Worm (Caenorhabditis elegans) whole organism, young adult: ENCODE results near the gene jamp-1.

Experiments
- B0336.3 ChIP-seq: fragments of 200-800 bp; sonication (Bioruptor generic); IDR thresholded peaks from 2 replicates; pipeline ENCODE4 v1.3.6; 2022; ENCODE audit warnings: missing genetic modification characterization, missing compliant biosample characterization
- F10E7.11 ChIP-seq: sonication (generic microtip); optimal IDR thresholded peaks from 2 replicates; lab custom pipeline; 2017; ENCODE audit warnings: mild to moderate bottlenecking, missing genetic modification characterization, moderate library complexity, missing compliant biosample characterization
- F49E8.2 ChIP-seq: sonication (generic microtip); optimal IDR thresholded peaks from 3 replicates; lab custom pipeline; 2017; ENCODE audit warnings: missing genetic modification characterization, mild to moderate bottlenecking, missing compliant biosample characterization, antibody characterized with exemption, moderate library complexity; ENCODE audit not compliant: insufficient read depth
- Y53G8AR.9 ChIP-seq: fragments of 200-800 bp; sonication (Bioruptor generic); conservative IDR thresholded peaks from 2 replicates; pipeline ENCODE4 v1.3.6; 2022; ENCODE audit warnings: missing genetic modification reagents, missing genetic modification characterization, missing compliant biosample characterization
- Y67H2A.10 ChIP-seq: fragments of 200-800 bp; sonication (Bioruptor generic); conservative IDR thresholded peaks from 2 replicates; pipeline ENCODE4 v1.3.6; 2022; ENCODE audit warnings: missing genetic modification reagents, missing genetic modification characterization, missing compliant biosample characterization
- Y79H2A.3 ChIP-seq: fragments of 200-800 bp; sonication (Bioruptor generic); conservative IDR thresholded peaks from 2 replicates; pipeline ENCODE4 v1.3.6; 2022; ENCODE audit warnings: missing genetic modification reagents, missing genetic modification characterization, missing compliant biosample characterization
- ama-1 ChIP-seq, 3 experiments: fragments of 150-350 bp in 1 of 3; sonication (generic microtip) in 2 of 3; optimal IDR thresholded peaks; 2 replicates each; lab custom pipeline; 2014 to 2018; ENCODE audit warnings: missing biosample characterization in 2 of 3, missing genetic modification characterization in 2 of 3, missing genetic modification reagents in 2 of 3
- aptf-3 ChIP-seq: fragments of 200-800 bp; sonication (Bioruptor generic); IDR thresholded peaks from 2 replicates; pipeline ENCODE4 v1.3.6; 2022; ENCODE audit warnings: missing genetic modification characterization, missing compliant biosample characterization
- cebp-1 ChIP-seq, 2 experiments: fragments of 200-800 bp in 1 of 2; sonication (Bioruptor generic) in 1 of 2; sonication (generic microtip) in 1 of 2; IDR thresholded peaks in 1 of 2; optimal IDR thresholded peaks in 1 of 2; 2 replicates each; pipeline versions ENCODE4 v1.3.6 to Lab custom; 2017 to 2022; ENCODE audit warnings: missing compliant biosample characterization in 2 of 2, missing genetic modification characterization in 2 of 2, mild to moderate bottlenecking in 1 of 2, missing genetic modification reagents in 1 of 2, moderate library complexity in 1 of 2
- ceh-100 ChIP-seq: fragments of 200-800 bp; sonication (Bioruptor generic); IDR thresholded peaks from 2 replicates; pipeline ENCODE4 v1.3.6; 2022; ENCODE audit warnings: missing genetic modification reagents, missing genetic modification characterization, missing compliant biosample characterization
- dpff-1 ChIP-seq: sonication (generic microtip); optimal IDR thresholded peaks from 2 replicates; lab custom pipeline; 2017; ENCODE audit warnings: mild to moderate bottlenecking, missing genetic modification characterization, missing compliant biosample characterization
- dpl-1 ChIP-seq: fragments of 150-350 bp; optimal IDR thresholded peaks from 2 replicates; lab custom pipeline; 2014; ENCODE audit warnings: missing biosample characterization, missing genetic modification reagents, missing genetic modification characterization
- ekl-4 ChIP-seq: fragments of 200-800 bp; sonication (Bioruptor generic); IDR thresholded peaks from 2 replicates; pipeline ENCODE4 v1.3.6; 2022; ENCODE audit warnings: missing genetic modification reagents, missing genetic modification characterization, missing compliant biosample characterization
- him-1 ChIP-seq: sonication (generic microtip); optimal IDR thresholded peaks from 2 replicates; lab custom pipeline; 2016; ENCODE audit warnings: missing genotype, missing genetic modification reagents, missing genetic modification characterization, missing compliant biosample characterization
- hrde-1 ChIP-seq: sonication (generic microtip); optimal IDR thresholded peaks from 2 replicates; lab custom pipeline; 2016; ENCODE audit warnings: missing genetic modification characterization, mild to moderate bottlenecking, missing compliant biosample characterization, moderate library complexity, missing genotype, missing genetic modification reagents, borderline replicate concordance
- hsf-1 ChIP-seq: fragments of 200-800 bp; sonication (Bioruptor generic); IDR thresholded peaks from 2 replicates; pipeline ENCODE4 v1.3.6; 2022; ENCODE audit warnings: missing genetic modification reagents, missing genetic modification characterization, missing compliant biosample characterization
- lag-1 ChIP-seq: fragments of 200-800 bp; sonication (Bioruptor generic); IDR thresholded peaks from 2 replicates; pipeline ENCODE4 v1.3.6; 2022; ENCODE audit warnings: missing genetic modification reagents, missing genetic modification characterization, missing compliant biosample characterization
- let-526 ChIP-seq: fragments of 200-800 bp; sonication (Bioruptor generic); IDR thresholded peaks from 2 replicates; pipeline ENCODE4 v1.3.6; 2022; ENCODE audit warnings: missing genetic modification reagents, missing genetic modification characterization, missing compliant biosample characterization
- lin-35 ChIP-seq, 3 experiments: fragments of 150-350 bp in 2 of 3; sonication (generic microtip) in 1 of 3; optimal IDR thresholded peaks; 2 replicates each; lab custom pipeline; 2014 to 2018; ENCODE audit warnings: missing biosample characterization in 3 of 3, missing genetic modification characterization in 3 of 3, missing genetic modification reagents in 3 of 3
- lin-54 ChIP-seq: fragments of 200-800 bp; sonication (Bioruptor generic); optimal IDR thresholded peaks from 2 replicates; lab custom pipeline; 2018; ENCODE audit warnings: mild to moderate bottlenecking, missing genetic modification characterization, missing compliant biosample characterization
- lir-1 ChIP-seq: fragments of 200-800 bp; sonication (Bioruptor generic); conservative IDR thresholded peaks from 2 replicates; pipeline ENCODE4 v1.3.6; 2022; ENCODE audit warnings: missing genetic modification reagents, missing genetic modification characterization, missing compliant biosample characterization
- lsy-27 ChIP-seq: sonication (generic microtip); optimal IDR thresholded peaks from 2 replicates; lab custom pipeline; 2017; ENCODE audit warnings: missing genetic modification characterization, mild to moderate bottlenecking, missing compliant biosample characterization, antibody characterized with exemption, missing genotype, borderline replicate concordance; ENCODE audit not compliant: insufficient read depth
- madf-10 ChIP-seq: sonication (generic microtip); optimal IDR thresholded peaks from 2 replicates; lab custom pipeline; 2016; ENCODE audit warnings: mild to moderate bottlenecking, missing genetic modification characterization, missing compliant biosample characterization
- madf-6 ChIP-seq: fragments of 200-800 bp; sonication (Bioruptor generic); IDR thresholded peaks from 2 replicates; pipeline ENCODE4 v1.3.6; 2022; ENCODE audit warnings: missing genetic modification reagents, missing genetic modification characterization, missing compliant biosample characterization
- mcd-1 ChIP-seq: fragments of 200-800 bp; sonication (Bioruptor generic); IDR thresholded peaks from 2 replicates; pipeline ENCODE4 v1.3.6; 2022; ENCODE audit warnings: missing genetic modification reagents, missing genetic modification characterization, missing compliant biosample characterization
- mel-28 ChIP-seq: sonication (generic microtip); optimal IDR thresholded peaks from 2 replicates; lab custom pipeline; 2016; ENCODE audit warnings: borderline replicate concordance, mild to moderate bottlenecking, missing genetic modification characterization, missing compliant biosample characterization
- mes-4 ChIP-seq: sonication (generic microtip); optimal IDR thresholded peaks from 2 replicates; lab custom pipeline; 2016; ENCODE audit warnings: missing genotype, missing genetic modification characterization, missing compliant biosample characterization
- pbrm-1 ChIP-seq: fragments of 200-800 bp; sonication (Bioruptor generic); IDR thresholded peaks from 2 replicates; pipeline ENCODE4 v1.3.6; 2022; ENCODE audit warnings: missing genetic modification reagents, missing genetic modification characterization, missing compliant biosample characterization
- pha-4 ChIP-seq: fragments of 150-350 bp; sonication (generic microtip); optimal IDR thresholded peaks from 2 replicates; lab custom pipeline; 2014; ENCODE audit warnings: missing biosample characterization, missing genetic modification reagents, missing genetic modification characterization
- repo-1 ChIP-seq: sonication (generic microtip); optimal IDR thresholded peaks from 2 replicates; lab custom pipeline; 2017; ENCODE audit warnings: mild to moderate bottlenecking, missing genetic modification characterization, missing compliant biosample characterization
- snpc-1.1 ChIP-seq: sonication (generic microtip); optimal IDR thresholded peaks from 2 replicates; lab custom pipeline; 2017; ENCODE audit warnings: missing genetic modification characterization, mild to moderate bottlenecking, missing compliant biosample characterization, antibody characterized with exemption, moderate library complexity, missing genotype, missing genetic modification reagents; ENCODE audit not compliant: insufficient read depth
- snpc-3.4 ChIP-seq: sonication (generic microtip); optimal IDR thresholded peaks from 2 replicates; lab custom pipeline; 2017; ENCODE audit warnings: missing genetic modification characterization, mild to moderate bottlenecking, missing compliant biosample characterization, antibody characterized with exemption, moderate library complexity, missing genotype, missing genetic modification reagents
- tbx-9 ChIP-seq: sonication (generic microtip); optimal IDR thresholded peaks from 2 replicates; lab custom pipeline; 2016; ENCODE audit warnings: borderline replicate concordance, missing genetic modification characterization, inconsistent platforms, missing compliant biosample characterization
- unc-62 ChIP-seq: fragments of 150-350 bp; optimal IDR thresholded peaks from 2 replicates; lab custom pipeline; 2014; ENCODE audit warnings: missing biosample characterization, missing genetic modification reagents, missing genetic modification characterization
- ztf-18 ChIP-seq: sonication (generic microtip); optimal IDR thresholded peaks from 2 replicates; lab custom pipeline; 2016; ENCODE audit warnings: missing genotype, mild to moderate bottlenecking, missing genetic modification characterization, missing compliant biosample characterization
- ztf-25 ChIP-seq: fragments of 200-800 bp; sonication (Bioruptor generic); IDR thresholded peaks from 2 replicates; pipeline ENCODE4 v1.3.6; 2022; ENCODE audit warnings: missing genetic modification reagents, missing genetic modification characterization, missing compliant biosample characterization
- ztf-28 ChIP-seq: fragments of 200-800 bp; sonication (Bioruptor generic); IDR thresholded peaks from 2 replicates; pipeline ENCODE4 v1.3.6; 2022; ENCODE audit warnings: missing genetic modification reagents, missing genetic modification characterization, missing compliant biosample characterization

Gene jamp-1

DNA sequence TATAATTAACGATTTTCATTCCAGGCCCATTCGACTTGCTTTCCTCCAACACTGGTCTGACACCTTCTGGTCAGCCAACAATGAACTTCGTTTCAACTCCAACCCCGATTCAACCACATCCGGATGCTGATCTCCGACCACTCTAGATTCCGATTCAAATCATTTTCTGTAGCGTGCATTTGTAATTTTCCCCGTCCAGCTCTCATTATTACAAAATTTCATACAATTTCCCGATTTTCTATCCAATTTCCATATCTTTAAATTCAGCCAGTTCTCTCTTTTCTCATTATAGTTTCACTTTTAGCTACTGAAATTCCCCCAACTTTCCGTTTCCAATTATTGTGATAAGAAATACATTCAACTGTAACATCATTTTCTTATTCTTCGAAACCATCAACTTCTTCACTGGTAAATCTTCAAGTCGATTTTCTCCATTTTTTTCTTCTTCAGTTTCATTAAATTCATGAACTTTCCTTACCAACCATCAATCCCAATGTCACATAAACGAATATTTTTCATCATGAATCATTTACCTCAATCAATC is 35.4 kb downstream of the jamp-1 start:
- TF ChIP-seq Y53G8AR.9 (GFP tag; lab: Robert Waterston, UW): peak; percentile 32; the same call in 1 of the 2 replicates
- TF ChIP-seq snpc-3.4: peak; percentile 52
- peak; percentile 67 for TF ChIP-seq madf-6 (GFP tag; lab: Robert Waterston, UW)
- peak; percentile 30 for TF ChIP-seq hrde-1 (tag; lab: Kevin White, UChicago)
- TF ChIP-seq F10E7.11: peak; percentile 63
- no peak for TF ChIP-seq let-526 (GFP tag; lab: Robert Waterston, UW)
- TF ChIP-seq ama-1 (optimal IDR thresholded peaks at IDR 0.05; lab: Kevin White, UChicago): no peak
- peak in 1 of 2 experiments; percentile 44 for TF ChIP-seq ama-1 (GFP tag; optimal IDR thresholded peaks at IDR 0.05; lab: Kevin White, UChicago)
- peak; percentile 14 for TF ChIP-seq repo-1 (tag; lab: Kevin White, UChicago)
- TF ChIP-seq mes-4 (tag; lab: Kevin White, UChicago): no peak
- 0 out of 2 replicates have a peak, but pooled peaks have one; percentile 11 for TF ChIP-seq Y79H2A.3 (GFP tag; lab: Robert Waterston, UW)
- peak; percentile 2 for TF ChIP-seq tbx-9 (tag; lab: Kevin White, UChicago)
- no peak for TF ChIP-seq madf-10 (tag; lab: Kevin White, UChicago)
- peak; percentile 22 for TF ChIP-seq lin-54
- peak in 1 of 3 experiments; percentile 2 for TF ChIP-seq lin-35 (GFP tag; optimal IDR thresholded peaks at IDR 0.05; lab: Kevin White, UChicago)
- peak; percentile 68 for TF ChIP-seq B0336.3 (GFP tag; lab: Robert Waterston, UW)
- TF ChIP-seq pbrm-1 (GFP tag; lab: Robert Waterston, UW): peak; percentile 40; the same call in 1 of the 2 replicates
- peak; percentile 60; the same call in 1 of the 2 replicates for TF ChIP-seq hsf-1 (GFP tag; lab: Robert Waterston, UW)
- peak; percentile 36 for TF ChIP-seq snpc-1.1
- TF ChIP-seq mel-28 (tag; lab: Kevin White, UChicago): no peak
- peak; percentile 34 for TF ChIP-seq him-1 (tag; lab: Kevin White, UChicago)
- TF ChIP-seq mcd-1 (GFP tag; lab: Robert Waterston, UW): peak; percentile 4; the same call in 1 of the 2 replicates
- no peak; the same call in 1 of the 2 replicates for TF ChIP-seq ekl-4 (GFP tag; lab: Robert Waterston, UW)

DNA sequence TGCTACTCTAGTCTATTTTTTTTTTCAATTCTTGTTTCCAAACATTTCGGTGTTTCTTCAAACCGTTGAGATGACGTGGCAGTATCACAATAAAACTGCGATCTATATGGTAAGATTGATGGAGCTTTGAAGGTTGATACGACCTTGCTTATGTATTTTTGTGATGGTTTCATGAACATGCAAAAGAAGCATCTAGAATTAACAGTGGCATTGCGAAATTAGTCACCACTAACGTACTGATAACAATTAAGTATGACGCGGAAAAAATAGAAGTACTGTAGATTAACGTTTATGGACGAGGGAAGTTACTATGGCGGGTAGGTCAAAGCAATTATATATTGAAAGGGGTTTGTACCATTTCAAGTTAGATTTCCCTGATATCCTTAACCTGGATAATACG is 38.7 kb downstream of the jamp-1 start:
- TF ChIP-seq cebp-1 (GFP tag; IDR thresholded peaks at IDR 0.05; lab: Robert Waterston, UW) (peak; percentile 72; the same call in 1 of the 2 replicates), cebp-1 (tag; optimal IDR thresholded peaks at IDR 0.05; lab: Kevin White, UChicago) (peak; percentile 86), lag-1 (GFP tag; lab: Robert Waterston, UW) (no peak)
- TF ChIP-seq, all 124 proteins: peak for 1

DNA sequence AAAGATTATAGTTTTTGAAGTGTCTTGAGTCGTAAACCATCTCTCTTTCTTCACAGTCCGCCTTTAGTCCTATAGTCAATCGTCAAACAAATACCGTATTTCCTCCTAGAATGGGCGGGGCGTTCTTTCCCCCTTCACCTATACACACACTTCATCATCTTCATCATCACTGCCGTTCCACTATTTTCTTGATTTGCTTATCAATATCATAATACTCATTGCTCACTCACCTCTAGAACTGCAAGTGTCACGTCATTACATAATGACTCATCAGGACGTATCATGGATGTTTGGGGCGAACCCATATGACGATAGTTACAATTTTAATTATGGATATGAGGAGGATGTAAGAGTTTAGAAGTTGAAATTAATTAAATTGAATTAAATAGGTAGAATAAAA is 40.4 kb downstream of the jamp-1 start:
- TF ChIP-seq unc-62 (no peak), dpff-1 (tag; lab: Kevin White, UChicago) (no peak), lag-1 (GFP tag; lab: Robert Waterston, UW) (no peak), lir-1 (no peak), aptf-3 (GFP tag; lab: Robert Waterston, UW) (no peak), Y67H2A.10 (GFP tag; lab: Robert Waterston, UW) (no peak), Y53G8AR.9 (GFP tag; lab: Robert Waterston, UW) (no peak), B0336.3 (GFP tag; lab: Robert Waterston, UW) (no peak), ztf-18 (tag; lab: Kevin White, UChicago) (no peak), ztf-28 (no peak), dpl-1 (no peak), F49E8.2 (tag; lab: Kevin White, UChicago) (no peak), ztf-25 (GFP tag; lab: Robert Waterston, UW) (no peak), pha-4 (tag; lab: Kevin White, UChicago) (no peak), lsy-27 (tag; lab: Kevin White, UChicago) (no peak), mcd-1 (GFP tag; lab: Robert Waterston, UW) (no peak), ceh-100 (no peak)
